Worm (Caenorhabditis elegans) whole organism, early embryonic: ENCODE measurements around the gene tag-281.
"Not testable (repeated sequence)": the region's sequence is repeated elsewhere in the genome, so short reads cannot be mapped to it uniquely, and the experiment has no call there.

Experiments used
- B0310.2 ChIP-seq: sonication (generic microtip); optimal IDR thresholded peaks from 2 replicates; lab custom pipeline; 2016; ENCODE audit warnings: mild to moderate bottlenecking, missing genetic modification characterization, missing compliant biosample characterization
- F13C5.2 ChIP-seq: sonication (generic microtip); optimal IDR thresholded peaks from 2 replicates; lab custom pipeline; 2017; ENCODE audit warnings: mild to moderate bottlenecking, missing genetic modification characterization, inconsistent platforms, missing compliant biosample characterization
- aly-1 ChIP-seq: sonication (generic microtip); optimal IDR thresholded peaks from 2 replicates; lab custom pipeline; 2016; ENCODE audit warnings: missing genetic modification characterization, missing compliant biosample characterization
- ama-1 ChIP-seq: fragments of 150-350 bp; optimal IDR thresholded peaks from 2 replicates; lab custom pipeline; 2014
- ceh-13 ChIP-seq: fragments of 200-800 bp; sonication (Bioruptor generic); optimal IDR thresholded peaks from 2 replicates; lab custom pipeline; 2018; ENCODE audit warnings: mild to moderate bottlenecking, missing genetic modification characterization, missing compliant biosample characterization
- ceh-36 ChIP-seq: sonication (generic microtip); optimal IDR thresholded peaks from 2 replicates; lab custom pipeline; 2016; ENCODE audit warnings: missing genetic modification characterization, inconsistent platforms, missing compliant biosample characterization
- ets-7 ChIP-seq: sonication (generic microtip); optimal IDR thresholded peaks from 2 replicates; lab custom pipeline; 2016; ENCODE audit warnings: missing genotype, missing genetic modification characterization, missing compliant biosample characterization
- flt-1 ChIP-seq: fragments of 200-800 bp; sonication (Bioruptor generic); IDR thresholded peaks from 2 replicates; pipeline ENCODE4 v1.3.6; 2022; ENCODE audit warnings: missing genetic modification characterization, missing compliant biosample characterization
- hmbx-1 ChIP-seq: sonication (generic microtip); optimal IDR thresholded peaks from 2 replicates; lab custom pipeline; 2016; ENCODE audit warnings: mild to moderate bottlenecking, missing genetic modification characterization, missing compliant biosample characterization
- hmg-4 ChIP-seq: fragments of 200-800 bp; sonication (Bioruptor generic); optimal IDR thresholded peaks from 2 replicates; lab custom pipeline; 2018; ENCODE audit warnings: mild to moderate bottlenecking, missing genetic modification characterization, missing compliant biosample characterization
- hnd-1 ChIP-seq: sonication (generic microtip); optimal IDR thresholded peaks from 2 replicates; lab custom pipeline; 2016; ENCODE audit warnings: missing genetic modification characterization, missing compliant biosample characterization
- pes-1 ChIP-seq: fragments of 200-800 bp; sonication (Bioruptor generic); IDR thresholded peaks from 2 replicates; pipeline ENCODE4 v1.3.6; 2022; ENCODE audit warnings: missing genetic modification reagents, missing genetic modification characterization, missing compliant biosample characterization
- scrt-1 ChIP-seq: fragments of 200-800 bp; sonication (Bioruptor generic); IDR thresholded peaks from 2 replicates; pipeline ENCODE4 v1.3.6; 2022; ENCODE audit warnings: missing genetic modification characterization, missing compliant biosample characterization
- sea-1 ChIP-seq: fragments of 200-800 bp; sonication (Bioruptor generic); conservative IDR thresholded peaks from 2 replicates; pipeline ENCODE4 v1.3.6; 2022; ENCODE audit warnings: missing genetic modification characterization, missing compliant biosample characterization
- tbx-11 ChIP-seq: fragments of 200-800 bp; sonication (Bioruptor generic); IDR thresholded peaks from 2 replicates; pipeline ENCODE4 v1.3.6; 2022; ENCODE audit warnings: missing genetic modification characterization, missing compliant biosample characterization
- tbx-37 ChIP-seq: fragments of 200-800 bp; sonication (Bioruptor generic); conservative IDR thresholded peaks from 2 replicates; pipeline ENCODE4 v1.3.6; 2022; ENCODE audit warnings: missing genetic modification reagents, missing genetic modification characterization, missing compliant biosample characterization
- tra-4 ChIP-seq: sonication (generic microtip); optimal IDR thresholded peaks from 2 replicates; lab custom pipeline; 2017; ENCODE audit warnings: missing genetic modification characterization, missing compliant biosample characterization

The tag-281 gene

DNA sequence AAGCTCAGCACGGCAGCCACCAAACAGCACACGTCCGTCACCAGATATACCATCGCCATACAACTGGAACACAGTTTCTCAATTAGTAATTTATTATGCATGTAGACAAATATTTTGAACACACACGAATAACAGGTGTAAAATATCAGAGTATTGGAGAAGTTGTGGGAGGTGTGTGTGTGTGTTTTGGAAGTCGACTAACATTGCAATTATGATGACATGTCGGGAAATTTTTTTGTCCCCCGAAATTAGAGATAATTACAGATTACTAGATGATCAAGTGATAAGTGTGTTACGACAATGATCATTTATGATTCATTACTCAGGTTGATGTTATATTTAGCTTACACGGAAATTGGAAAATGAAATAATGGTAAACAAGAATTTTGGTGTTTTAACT is 29.8 kb upstream of the tag-281 start, which contains the start of gene Y57A10C.8:
TSS of gene Y57A10C.8 (minus strand) at position 101 of the 400 bp plus-strand sequence.
- TF ChIP-seq ets-7 (tag; lab: Kevin White, UChicago) (no peak), aly-1 (no peak), ama-1 (lab: Kevin White, UChicago) (no peak), scrt-1 (GFP tag; lab: Robert Waterston, UW) (no peak)

DNA sequence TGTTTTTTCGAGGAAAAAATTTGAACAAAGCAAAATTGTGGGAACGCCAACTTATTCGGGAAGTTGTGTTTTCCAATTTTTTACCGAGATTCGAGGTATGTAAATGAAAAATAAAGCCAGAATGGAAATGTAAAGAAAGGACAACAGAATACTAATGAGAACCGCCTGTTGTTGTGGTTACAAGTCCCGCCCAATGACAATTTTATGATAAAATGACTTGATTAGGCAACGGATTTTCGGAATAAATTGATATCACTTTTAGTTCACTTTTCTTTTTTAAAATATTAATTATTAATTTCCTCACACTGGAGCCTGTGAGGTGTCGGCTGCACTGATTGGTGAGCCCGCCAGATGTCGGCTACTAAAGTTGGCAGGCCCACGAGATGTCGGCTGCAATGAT is 27.2 kb upstream of the tag-281 start, which contains the start of gene dct-12:
TSS of gene dct-12 (minus strand) at position 101 of the 400 bp plus-strand sequence.
- TF ChIP-seq B0310.2 (no peak), hmg-4 (GFP tag; lab: Kevin White, UChicago) (no peak), tbx-11 (GFP tag; lab: Robert Waterston, UW) (no peak), ceh-13 (GFP tag; lab: Kevin White, UChicago) (no peak), hnd-1 (tag; lab: Kevin White, UChicago) (no peak), ceh-36 (no peak), ama-1 (lab: Kevin White, UChicago) (no peak), ets-7 (tag; lab: Kevin White, UChicago) (no peak), flt-1 (no peak), sea-1 (GFP tag; lab: Robert Waterston, UW) (no peak), tbx-37 (GFP tag; lab: Robert Waterston, UW) (no peak), pes-1 (no peak)

DNA sequence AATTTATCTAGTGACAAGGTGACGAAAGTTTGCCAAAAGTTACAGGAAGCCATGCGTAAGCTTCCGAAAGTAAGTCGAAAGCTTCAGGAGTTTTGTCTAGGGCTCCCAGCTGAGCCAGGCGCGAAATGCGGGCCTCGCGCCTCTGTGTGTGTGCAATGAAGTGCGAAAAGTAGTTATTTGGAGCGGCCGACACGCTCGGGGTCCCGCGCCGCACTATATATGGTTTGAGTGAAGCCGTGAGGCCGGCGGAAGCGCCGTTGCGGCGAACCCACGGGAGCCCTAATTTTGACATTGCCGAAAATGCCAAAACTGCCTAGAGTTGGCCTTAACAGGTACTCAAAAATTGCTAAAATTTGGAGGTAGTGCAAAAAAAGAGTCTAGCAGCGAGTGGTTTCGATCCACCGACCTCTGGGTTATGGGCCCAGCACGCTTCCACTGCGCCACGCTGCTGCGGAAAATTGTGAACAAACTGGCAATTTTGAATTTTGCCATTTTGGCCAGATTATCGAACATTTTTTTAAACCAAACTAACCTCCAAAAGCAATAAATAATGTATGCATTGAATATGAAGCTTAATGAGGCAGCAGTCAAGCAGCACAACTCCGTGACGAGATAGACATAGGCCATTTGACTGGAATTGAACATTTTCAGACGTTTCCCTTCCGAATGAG is 24.2 kb upstream of the tag-281 start:
- TF ChIP-seq hmg-4 (GFP tag; lab: Kevin White, UChicago) (no peak), ets-7 (tag; lab: Kevin White, UChicago) (no peak), sea-1 (GFP tag; lab: Robert Waterston, UW) (no peak), pes-1 (no peak), ceh-36 (no peak), ama-1 (lab: Kevin White, UChicago) (no peak), tbx-11 (GFP tag; lab: Robert Waterston, UW) (no peak), scrt-1 (GFP tag; lab: Robert Waterston, UW) (no peak), tbx-37 (GFP tag; lab: Robert Waterston, UW) (no peak), B0310.2 (no peak), hnd-1 (tag; lab: Kevin White, UChicago) (no peak), tra-4 (tag; lab: Kevin White, UChicago) (no peak), hmbx-1 (tag; lab: Kevin White, UChicago) (no peak), F13C5.2 (no peak), ceh-13 (GFP tag; lab: Kevin White, UChicago) (no peak), flt-1 (no peak), aly-1 (no peak)

DNA sequence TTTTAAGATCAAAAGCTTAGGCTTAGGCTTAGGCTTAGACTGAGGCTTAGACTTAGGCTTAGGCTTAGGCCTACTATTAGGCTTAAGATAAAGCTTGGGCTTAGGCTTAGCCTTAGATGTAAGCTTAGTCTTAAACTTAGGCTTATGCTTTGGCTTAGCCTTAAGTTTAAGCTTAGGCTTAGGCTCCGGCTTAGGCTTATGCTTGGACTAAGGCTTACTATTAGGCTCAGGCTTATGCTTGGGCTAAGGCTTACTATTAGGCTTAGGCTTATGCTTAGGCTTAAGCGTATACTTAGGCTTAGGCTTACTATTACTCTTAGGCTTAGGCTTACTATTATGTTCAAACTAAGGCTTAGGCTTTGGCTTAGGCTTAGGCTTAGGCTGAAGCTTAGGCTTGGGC is 22.8 kb upstream of the tag-281 start:
- TF ChIP-seq ets-7 (tag; lab: Kevin White, UChicago) (no peak), scrt-1 (GFP tag; lab: Robert Waterston, UW) (no peak), tra-4 (tag; lab: Kevin White, UChicago) (no peak), ceh-36 (peak; percentile 82)

DNA sequence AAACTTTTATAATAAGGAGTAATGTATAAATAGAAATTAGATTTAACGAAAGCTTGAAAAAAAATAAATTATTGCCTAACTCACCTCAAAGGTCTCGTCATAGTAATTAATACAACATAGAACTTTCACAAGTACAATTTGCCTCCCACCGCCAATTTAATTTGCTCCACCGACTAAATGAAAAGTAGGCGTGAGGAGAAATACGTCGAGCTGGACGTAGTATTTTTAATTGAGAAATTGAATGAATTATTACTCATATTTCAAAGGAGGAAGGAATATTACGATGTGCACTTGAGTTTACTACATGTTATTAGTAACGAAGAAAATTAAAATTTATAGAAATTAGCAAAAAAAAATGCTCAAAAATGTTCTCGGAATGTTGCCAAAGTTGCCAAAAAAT is 21.1 kb upstream of the tag-281 start, which contains the start of gene Y57A10C.9:
TSS of gene Y57A10C.9 (minus strand) at position 101 of the 400 bp plus-strand sequence.
- TF ChIP-seq ama-1 (lab: Kevin White, UChicago) (no peak), ets-7 (tag; lab: Kevin White, UChicago) (no peak)

DNA sequence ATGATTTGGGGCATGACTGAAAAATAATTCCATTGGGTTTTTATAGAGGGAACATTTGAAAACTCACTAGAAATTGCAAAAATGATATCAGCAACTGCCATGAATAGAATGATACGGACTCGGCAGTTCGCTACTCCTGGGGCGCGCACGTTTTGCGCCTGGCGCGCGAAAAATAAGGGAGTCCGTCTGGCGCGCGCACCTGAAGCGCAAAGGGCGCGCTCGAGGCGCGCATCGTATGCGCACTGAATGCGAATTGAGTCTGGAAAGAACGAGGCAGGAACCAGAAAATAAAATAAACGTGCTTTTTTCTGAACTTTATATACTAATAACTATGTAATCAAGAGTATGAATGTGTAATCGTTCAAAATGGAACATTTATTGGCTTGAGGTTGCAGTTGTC is 18.4 kb upstream of the tag-281 start, which contains the start of gene Y57A10C.10:
TSS of gene Y57A10C.10 (minus strand) at position 101 of the 400 bp plus-strand sequence.
- TF ChIP-seq pes-1; hnd-1 (tag; lab: Kevin White, UChicago); hmbx-1 (tag; lab: Kevin White, UChicago): not testable (repeated sequence)

DNA sequence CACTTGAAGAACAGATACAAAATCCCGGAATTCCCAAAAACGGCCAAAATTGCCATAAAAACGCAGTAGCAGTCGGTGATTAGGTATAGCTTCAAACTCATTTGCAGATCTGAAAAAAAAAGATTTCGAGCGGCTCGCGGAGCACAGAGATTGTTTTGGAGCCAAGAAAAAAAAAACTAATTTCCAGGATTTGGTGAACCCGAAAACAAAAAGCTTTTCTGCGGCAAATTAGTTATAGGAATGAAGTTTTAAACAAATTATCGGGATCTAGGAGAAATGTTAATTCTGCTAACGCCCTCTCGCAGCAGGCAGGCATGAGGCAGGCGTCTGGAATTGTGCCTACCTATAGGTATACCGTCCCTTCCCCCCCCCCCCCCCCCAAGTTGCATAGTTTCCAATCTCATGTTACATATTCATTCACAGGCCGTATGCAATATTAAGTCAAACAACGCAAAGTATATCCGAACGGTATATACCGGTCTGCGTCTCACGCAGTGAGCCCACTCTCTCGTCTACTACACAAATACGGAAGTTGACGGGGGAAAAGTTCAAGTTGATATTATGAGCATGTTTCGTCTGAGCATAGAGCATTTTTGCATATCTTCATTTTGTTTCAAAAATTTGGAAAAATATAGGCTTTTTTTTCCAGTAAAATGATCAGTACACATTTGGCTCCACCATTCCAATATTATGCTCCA is 14.7 kb upstream of the tag-281 start, which contains the start of the genes W05H5.1 and pitr-6:
TSS of gene W05H5.1 (minus strand) at position 101 of the 698 bp plus-strand sequence.
TSS of gene pitr-6 (plus strand) at position 648 of the 698 bp plus-strand sequence.
- TF ChIP-seq hmbx-1 (tag; lab: Kevin White, UChicago) = no peak
- no peak for TF ChIP-seq ets-7 (tag; lab: Kevin White, UChicago)
- no peak for TF ChIP-seq ceh-13 (GFP tag; lab: Kevin White, UChicago)
- TF ChIP-seq ceh-36 = no peak
- TF ChIP-seq hnd-1 (tag; lab: Kevin White, UChicago) = no peak
- TF ChIP-seq B0310.2 = no peak
- TF ChIP-seq flt-1 = no peak
- TF ChIP-seq scrt-1 (GFP tag; lab: Robert Waterston, UW) = no peak

DNA sequence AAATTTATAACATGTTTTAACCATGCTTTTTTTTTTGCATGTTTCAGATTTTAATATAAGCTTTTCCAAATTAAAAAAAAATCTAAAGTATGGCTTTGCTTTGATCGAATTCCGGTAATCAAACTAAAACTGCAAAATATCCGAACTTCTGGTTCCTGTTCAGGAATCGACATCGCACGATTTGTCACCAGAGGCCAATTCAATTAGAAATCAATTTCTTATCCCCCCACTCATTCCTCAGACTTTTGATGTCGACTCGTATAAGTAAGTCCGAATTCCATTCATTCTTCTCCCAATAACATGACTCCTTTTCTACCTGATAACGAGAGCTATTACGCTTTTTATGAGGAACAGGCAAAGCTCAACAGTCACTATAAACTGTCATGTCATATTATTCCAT is 11.3 kb upstream of the tag-281 start, which contains the start of gene srh-27:
TSS of gene srh-27 (plus strand) at position 301 of the 400 bp plus-strand sequence.
- no peak for TF ChIP-seq tbx-11 (GFP tag; lab: Robert Waterston, UW)
- no peak for TF ChIP-seq ets-7 (tag; lab: Kevin White, UChicago)
- no peak for TF ChIP-seq hmg-4 (GFP tag; lab: Kevin White, UChicago)
- no peak for TF ChIP-seq flt-1
- TF ChIP-seq hnd-1 (tag; lab: Kevin White, UChicago) = no peak
- no peak for TF ChIP-seq ceh-13 (GFP tag; lab: Kevin White, UChicago)
- TF ChIP-seq scrt-1 (GFP tag; lab: Robert Waterston, UW) = no peak
